Fruit fly (Drosophila melanogaster): ENCODE results near the gene CG46506.
"Not testable (repeated sequence)": the region's sequence is repeated elsewhere in the genome, so short reads cannot be mapped to it uniquely, and the experiment has no call there.

DNA sequence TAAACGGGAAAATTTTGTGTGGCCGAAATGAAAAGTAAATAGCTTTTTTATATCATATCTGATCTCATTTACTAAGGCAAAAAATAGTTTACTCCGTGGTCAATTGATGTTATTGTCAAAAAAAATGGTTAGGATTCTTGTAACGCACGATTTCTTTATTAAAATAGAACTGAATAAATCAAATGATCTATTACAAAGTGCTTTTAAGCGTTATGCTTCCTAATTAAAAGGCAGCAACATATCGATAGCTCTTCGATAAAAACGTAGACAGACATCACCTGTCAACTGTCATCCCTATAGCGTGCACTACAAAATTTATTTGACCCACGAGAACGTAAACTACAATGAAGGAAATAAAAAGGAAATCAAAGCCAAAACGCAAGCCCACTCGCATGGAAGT, 14.9 kb upstream of the CG46506 start, which contains the start of gene CG40813:
- not testable (repeated sequence) for TF ChIP-seq Clk (GFP tag; optimal IDR thresholded peaks at IDR 0.05); Hr96 (GFP tag; optimal IDR thresholded peaks at IDR 0.05); pad (GFP tag; optimal IDR thresholded peaks at IDR 0.05); Crg-1 (GFP tag; optimal IDR thresholded peaks at IDR 0.05); ovo (GFP tag; optimal IDR thresholded peaks at IDR 0.05); CG7101 (tag; optimal IDR thresholded peaks at IDR 0.05)
